Worm (Caenorhabditis elegans) whole organism, L1 larva: Measurements from ENCODE around the gene tsct-1.
A peak's percentile ranks its signal among the peaks of the same experiment; 100 is the strongest.

Experiments
- C04F5.9 ChIP-seq: sonication (generic microtip); optimal IDR thresholded peaks from 2 replicates; lab custom pipeline; 2016; ENCODE audit warnings: missing genetic modification characterization, missing compliant biosample characterization
- C16A3.4 ChIP-seq: fragments of 150-350 bp; optimal IDR thresholded peaks from 2 replicates; lab custom pipeline; 2014; ENCODE audit warnings: missing biosample characterization, missing genetic modification characterization
- C34B4.2 ChIP-seq: sonication (generic microtip); optimal IDR thresholded peaks from 2 replicates; lab custom pipeline; 2017; ENCODE audit warnings: mild to moderate bottlenecking, missing genetic modification characterization, missing compliant biosample characterization
- Y116A8C.19 ChIP-seq: sonication (generic microtip); optimal IDR thresholded peaks from 2 replicates; lab custom pipeline; 2016; ENCODE audit warnings: missing compliant biosample characterization, missing genetic modification characterization, borderline replicate concordance
- alr-1 ChIP-seq: fragments of 200-800 bp; sonication (Bioruptor generic); optimal IDR thresholded peaks from 2 replicates; lab custom pipeline; 2018; ENCODE audit warnings: borderline replicate concordance, mild to moderate bottlenecking, missing genetic modification characterization, missing compliant biosample characterization
- aly-2 ChIP-seq: fragments of 150-350 bp; optimal IDR thresholded peaks from 2 replicates; lab custom pipeline; 2014; ENCODE audit warnings: missing biosample characterization, missing genetic modification characterization
- ceh-82 ChIP-seq, 3 experiments: fragments of 150-350 bp in 1 of 3; sonication (generic microtip) in 2 of 3; optimal IDR thresholded peaks; 2 replicates each; lab custom pipeline; 2014 to 2017; ENCODE audit warnings: missing biosample characterization in 3 of 3, missing genetic modification characterization in 3 of 3
- ceh-90 ChIP-seq: sonication (generic microtip); optimal IDR thresholded peaks from 2 replicates; lab custom pipeline; 2016; ENCODE audit warnings: missing genetic modification characterization, missing compliant biosample characterization
- ces-1 ChIP-seq: fragments of 150-350 bp; optimal IDR thresholded peaks from 2 replicates; lab custom pipeline; 2014; ENCODE audit warnings: missing biosample characterization, missing genetic modification reagents, missing genetic modification characterization
- efl-1 ChIP-seq, 4 experiments: fragments of 150-350 bp; optimal IDR thresholded peaks in 3 of 4; peaks in 1 of 4; 1 replicate in 1 of 4; 2 replicates in 3 of 4; lab custom pipeline; 2014; ENCODE audit warnings: missing biosample characterization in 2 of 4, missing genetic modification characterization in 2 of 4, missing genetic modification reagents in 2 of 4
- egl-13 ChIP-seq: sonication (generic microtip); optimal IDR thresholded peaks from 2 replicates; lab custom pipeline; 2016; ENCODE audit warnings: missing genotype, missing genetic modification reagents, missing genetic modification characterization, missing compliant biosample characterization
- egl-27 ChIP-seq, 2 experiments: fragments of 150-350 bp in 1 of 2; sonication (generic microtip); optimal IDR thresholded peaks; 3 replicates each; lab custom pipeline; 2017 to 2018; ENCODE audit warnings: missing biosample characterization in 2 of 2, missing genetic modification characterization in 2 of 2, missing genetic modification reagents in 2 of 2
- elt-2 ChIP-seq: sonication (generic microtip); optimal IDR thresholded peaks from 2 replicates; lab custom pipeline; 2016; ENCODE audit warnings: missing genetic modification characterization, mild to moderate bottlenecking, inconsistent platforms, missing compliant biosample characterization, missing genetic modification reagents
- elt-3 ChIP-seq, 6 experiments: fragments of 150-350 bp in 1 of 6; sonication (generic microtip); optimal IDR thresholded peaks; 2 replicates each; lab custom pipeline; 2017 to 2018; ENCODE audit warnings: missing biosample characterization in 6 of 6, missing genetic modification characterization in 6 of 6, inconsistent platforms in 1 of 6
- fkh-10 ChIP-seq: sonication (generic microtip); optimal IDR thresholded peaks from 2 replicates; lab custom pipeline; 2017; ENCODE audit warnings: missing biosample characterization, missing genetic modification reagents, missing genetic modification characterization
- fkh-4 ChIP-seq: sonication (generic microtip); optimal IDR thresholded peaks from 2 replicates; lab custom pipeline; 2016; ENCODE audit warnings: missing compliant biosample characterization, missing genetic modification characterization, borderline replicate concordance
- fkh-8 ChIP-seq: sonication (generic microtip); optimal IDR thresholded peaks from 2 replicates; lab custom pipeline; 2016; ENCODE audit warnings: mild to moderate bottlenecking, missing genetic modification characterization, missing compliant biosample characterization
- grh-1 ChIP-seq: fragments of 200-800 bp; sonication (Bioruptor generic); IDR thresholded peaks from 2 replicates; pipeline ENCODE4 v1.3.6; 2022; ENCODE audit warnings: missing genetic modification reagents, missing genetic modification characterization, missing compliant biosample characterization
- irx-1 ChIP-seq: sonication (generic microtip); optimal IDR thresholded peaks from 2 replicates; lab custom pipeline; 2016; ENCODE audit warnings: missing genetic modification characterization, missing compliant biosample characterization
- isw-1 ChIP-seq: fragments of 200-800 bp; sonication (Bioruptor generic); IDR thresholded peaks from 2 replicates; pipeline ENCODE4 v1.3.6; 2022; ENCODE audit warnings: missing genetic modification characterization, missing compliant biosample characterization
- lin-13 ChIP-seq: fragments of 150-350 bp; optimal IDR thresholded peaks from 2 replicates; lab custom pipeline; 2014; ENCODE audit warnings: missing biosample characterization, missing genetic modification reagents, missing genetic modification characterization
- lin-14 ChIP-seq: fragments of 200-800 bp; sonication (Bioruptor generic); optimal IDR thresholded peaks from 2 replicates; lab custom pipeline; 2018; ENCODE audit warnings: mild to moderate bottlenecking, missing genetic modification characterization, moderate library complexity, missing compliant biosample characterization
- lin-39 ChIP-seq: fragments of 150-350 bp; optimal IDR thresholded peaks from 2 replicates; lab custom pipeline; 2014; ENCODE audit warnings: missing biosample characterization, missing genetic modification reagents, missing genetic modification characterization
- mab-9 ChIP-seq: fragments of 200-800 bp; sonication (Bioruptor generic); IDR thresholded peaks from 2 replicates; pipeline ENCODE4 v1.3.6; 2022; ENCODE audit warnings: missing genetic modification reagents, missing genetic modification characterization, missing compliant biosample characterization
- nhr-11 ChIP-seq: fragments of 150-350 bp; optimal IDR thresholded peaks from 2 replicates; lab custom pipeline; 2014; ENCODE audit warnings: missing biosample characterization, missing genetic modification characterization
- nhr-12 ChIP-seq: sonication (generic microtip); optimal IDR thresholded peaks from 2 replicates; lab custom pipeline; 2017; ENCODE audit warnings: missing biosample characterization, missing genetic modification characterization
- nhr-19 ChIP-seq: fragments of 200-800 bp; sonication (Bioruptor generic); conservative IDR thresholded peaks from 2 replicates; pipeline ENCODE4 v1.3.6; 2022; ENCODE audit warnings: missing genetic modification characterization, missing compliant biosample characterization
- nhr-20 ChIP-seq: sonication (generic microtip); optimal IDR thresholded peaks from 2 replicates; lab custom pipeline; 2016; ENCODE audit warnings: mild to moderate bottlenecking, missing genetic modification characterization, missing compliant biosample characterization
- nhr-237 ChIP-seq: fragments of 150-350 bp; optimal IDR thresholded peaks from 2 replicates; lab custom pipeline; 2014; ENCODE audit warnings: missing biosample characterization, missing genetic modification characterization
- nhr-28 ChIP-seq: fragments of 150-350 bp; optimal IDR thresholded peaks from 2 replicates; lab custom pipeline; 2014; ENCODE audit warnings: missing biosample characterization, missing genetic modification characterization
- nhr-47 ChIP-seq: sonication (generic microtip); optimal IDR thresholded peaks from 2 replicates; lab custom pipeline; 2016; ENCODE audit warnings: mild to moderate bottlenecking, missing genetic modification characterization, moderate library complexity, missing compliant biosample characterization
- nhr-71 ChIP-seq: sonication (generic microtip); optimal IDR thresholded peaks from 2 replicates; lab custom pipeline; 2016; ENCODE audit warnings: mild to moderate bottlenecking, missing genetic modification characterization, moderate library complexity, missing compliant biosample characterization
- nhr-76 ChIP-seq: sonication (generic microtip); optimal IDR thresholded peaks from 2 replicates; lab custom pipeline; 2017; ENCODE audit warnings: missing biosample characterization, missing genetic modification characterization
- pag-3 ChIP-seq: sonication (generic microtip); optimal IDR thresholded peaks from 2 replicates; lab custom pipeline; 2017; ENCODE audit warnings: missing genetic modification characterization, mild to moderate bottlenecking, missing compliant biosample characterization, antibody characterized with exemption, borderline replicate concordance; ENCODE audit not compliant: insufficient read depth
- rnt-1 ChIP-seq: sonication (generic microtip); optimal IDR thresholded peaks from 2 replicates; lab custom pipeline; 2016; ENCODE audit warnings: mild to moderate bottlenecking, missing genetic modification characterization, moderate library complexity, missing compliant biosample characterization
- snu-23 ChIP-seq: sonication (generic microtip); optimal IDR thresholded peaks from 2 replicates; lab custom pipeline; 2016; ENCODE audit warnings: missing genetic modification characterization, missing compliant biosample characterization
- sptf-1 ChIP-seq: fragments of 150-350 bp; optimal IDR thresholded peaks from 2 replicates; lab custom pipeline; 2014; ENCODE audit warnings: missing biosample characterization, missing genetic modification characterization
- swsn-7 ChIP-seq: sonication (generic microtip); optimal IDR thresholded peaks from 2 replicates; lab custom pipeline; 2016; ENCODE audit warnings: missing genetic modification characterization, missing compliant biosample characterization
- tbx-2 ChIP-seq: sonication (generic microtip); optimal IDR thresholded peaks from 2 replicates; lab custom pipeline; 2016; ENCODE audit warnings: missing genetic modification characterization, missing compliant biosample characterization
- unc-30 ChIP-seq: sonication (generic microtip); optimal IDR thresholded peaks from 2 replicates; lab custom pipeline; 2017; ENCODE audit warnings: missing biosample characterization, missing genetic modification characterization
- vab-15 ChIP-seq: sonication (generic microtip); optimal IDR thresholded peaks from 2 replicates; lab custom pipeline; 2017; ENCODE audit warnings: missing genotype, mild to moderate bottlenecking, missing genetic modification characterization, missing compliant biosample characterization
- zag-1 ChIP-seq: fragments of 150-350 bp; optimal IDR thresholded peaks from 2 replicates; lab custom pipeline; 2014; ENCODE audit warnings: missing biosample characterization, missing genetic modification characterization
- ztf-11 ChIP-seq, 2 experiments: sonication (generic microtip); optimal IDR thresholded peaks; 2 replicates each; lab custom pipeline; 2016 to 2017; ENCODE audit warnings: missing genetic modification characterization in 2 of 2, missing biosample characterization in 1 of 2, missing compliant biosample characterization in 1 of 2

The tsct-1 gene

ce11 chrX:12404729-12405128, 29.2 kb upstream of the tsct-1 start:
- no peak for TF ChIP-seq efl-1 (optimal IDR thresholded peaks at IDR 0.05; lab: Kevin White, UChicago)
- TF ChIP-seq efl-1 (GFP tag; optimal IDR thresholded peaks at IDR 0.05 in 1 of 2; lab: Kevin White, UChicago) = peak in 1 of 2 experiments; percentile 46
- TF ChIP-seq nhr-11 (tag; lab: Kevin White, UChicago) = no peak
- TF ChIP-seq nhr-19 (GFP tag; lab: Robert Waterston, UW) = no peak
- no peak for TF ChIP-seq lin-13 (GFP tag; lab: Kevin White, UChicago)
- no peak for TF ChIP-seq sptf-1 (tag; lab: Kevin White, UChicago)
- peak; percentile 67 for TF ChIP-seq lin-14 (GFP tag; lab: Kevin White, UChicago)
- TF ChIP-seq lin-39 (tag; lab: Kevin White, UChicago) = peak; percentile 4
- TF ChIP-seq mab-9 = peak; percentile 74

ce11 chrX:12406037-12406436, 27.9 kb upstream of the tsct-1 start:
- TF ChIP-seq mab-9 (no peak), lin-13 (GFP tag; lab: Kevin White, UChicago) (no peak), C16A3.4 (no peak), ztf-11 (tag; optimal IDR thresholded peaks at IDR 0.05; lab: Kevin White, UChicago) (no peak), egl-13 (no peak), unc-30 (tag; lab: Kevin White, UChicago) (no peak), nhr-71 (peak; percentile 6), elt-3 (tag; optimal IDR thresholded peaks at IDR 0.05; lab: Kevin White, UChicago) (no peak), elt-2 (tag; lab: Kevin White, UChicago) (no peak), nhr-11 (tag; lab: Kevin White, UChicago) (no peak), pag-3 (no peak), snu-23 (no peak), efl-1 (optimal IDR thresholded peaks at IDR 0.05; lab: Kevin White, UChicago) (no peak), efl-1 (GFP tag; optimal IDR thresholded peaks at IDR 0.05 in 1 of 2; lab: Kevin White, UChicago) (peak in 1 of 2 experiments; percentile 30), lin-14 (GFP tag; lab: Kevin White, UChicago) (peak; percentile 43)

ce11 chrX:12406592-12406991, 27.3 kb upstream of the tsct-1 start:
- TF ChIP-seq grh-1 (no peak), nhr-237 (tag; lab: Kevin White, UChicago) (no peak), nhr-76 (tag; lab: Kevin White, UChicago) (no peak), lin-14 (GFP tag; lab: Kevin White, UChicago) (no peak), nhr-28 (tag; lab: Kevin White, UChicago) (no peak), irx-1 (tag; lab: Kevin White, UChicago) (no peak), Y116A8C.19 (tag; lab: Kevin White, UChicago) (no peak), alr-1 (tag; lab: Kevin White, UChicago) (no peak), aly-2 (tag; lab: Kevin White, UChicago) (no peak), nhr-12 (tag; lab: Kevin White, UChicago) (no peak), tbx-2 (tag; lab: Kevin White, UChicago) (no peak), fkh-4 (tag; lab: Kevin White, UChicago) (no peak), fkh-8 (tag; lab: Kevin White, UChicago) (no peak), rnt-1 (no peak), elt-3 (tag; optimal IDR thresholded peaks at IDR 0.05; lab: Kevin White, UChicago) (no peak), isw-1 (GFP tag; lab: Robert Waterston, UW) (no peak), C34B4.2 (tag; lab: Kevin White, UChicago) (no peak), ceh-82 (tag; optimal IDR thresholded peaks at IDR 0.05; lab: Kevin White, UChicago) (no peak)

ce11 chrX:12407297-12407696, 26.6 kb upstream of the tsct-1 start:
- no peak for TF ChIP-seq C04F5.9 (tag; lab: Kevin White, UChicago)
- no peak for TF ChIP-seq fkh-8 (tag; lab: Kevin White, UChicago)
- TF ChIP-seq zag-1 (tag; lab: Kevin White, UChicago) = no peak
- TF ChIP-seq ceh-82 (tag; optimal IDR thresholded peaks at IDR 0.05; lab: Kevin White, UChicago) = no peak
- TF ChIP-seq nhr-71 = peak; percentile 22
- TF ChIP-seq lin-13 (GFP tag; lab: Kevin White, UChicago) = no peak
- no peak for TF ChIP-seq nhr-20 (tag; lab: Kevin White, UChicago)
- no peak for TF ChIP-seq C34B4.2 (tag; lab: Kevin White, UChicago)
- no peak for TF ChIP-seq ceh-90
- TF ChIP-seq isw-1 (GFP tag; lab: Robert Waterston, UW) = no peak
- peak; percentile 78 for TF ChIP-seq lin-14 (GFP tag; lab: Kevin White, UChicago)
- no peak for TF ChIP-seq vab-15 (tag; lab: Kevin White, UChicago)
- no peak for TF ChIP-seq snu-23
- TF ChIP-seq ces-1 = peak; percentile 78
- TF ChIP-seq unc-30 (tag; lab: Kevin White, UChicago) = no peak
- peak; percentile 83 for TF ChIP-seq fkh-10 (GFP tag; lab: Kevin White, UChicago)
- TF ChIP-seq nhr-47 (tag; lab: Kevin White, UChicago) = peak; percentile 20
- no peak for TF ChIP-seq egl-27 (tag; optimal IDR thresholded peaks at IDR 0.05; lab: Kevin White, UChicago)
- peak; percentile 8 for TF ChIP-seq swsn-7 (tag; lab: Kevin White, UChicago)
- TF ChIP-seq tbx-2 (tag; lab: Kevin White, UChicago) = peak; percentile 30
- TF ChIP-seq, all 84 proteins: peak for 7
